Worm (Caenorhabditis elegans) whole organism, midembryonic: ENCODE results near the gene klc-2.

Source experiments
- T22C8.4 ChIP-seq: fragments of 200-800 bp; sonication (Bioruptor generic); IDR thresholded peaks from 2 replicates; pipeline ENCODE4 v1.3.6; 2022; ENCODE audit warnings: missing genetic modification characterization, missing compliant biosample characterization
- flt-1 ChIP-seq: fragments of 200-800 bp; sonication (Bioruptor generic); IDR thresholded peaks from 2 replicates; pipeline ENCODE4 v1.3.6; 2022; ENCODE audit warnings: missing genetic modification characterization, missing compliant biosample characterization
- klf-2 ChIP-seq: fragments of 200-800 bp; sonication (Bioruptor generic); conservative IDR thresholded peaks from 2 replicates; pipeline ENCODE4 v1.3.6; 2022; ENCODE audit warnings: missing genetic modification reagents, missing genetic modification characterization, missing compliant biosample characterization
- med-1 ChIP-seq: sonication (generic microtip); optimal IDR thresholded peaks from 2 replicates; lab custom pipeline; 2017; ENCODE audit warnings: missing genetic modification characterization, mild to moderate bottlenecking, missing compliant biosample characterization, antibody characterized with exemption, missing genetic modification reagents; ENCODE audit not compliant: insufficient read depth
- ref-1 ChIP-seq: fragments of 200-800 bp; sonication (Bioruptor generic); conservative IDR thresholded peaks from 2 replicates; pipeline ENCODE4 v1.3.6; 2022; ENCODE audit warnings: missing genetic modification reagents, missing genetic modification characterization, missing compliant biosample characterization
- ztf-23 ChIP-seq: fragments of 200-800 bp; sonication (Bioruptor generic); IDR thresholded peaks from 2 replicates; pipeline ENCODE4 v1.3.6; 2022; ENCODE audit warnings: missing genetic modification reagents, missing genetic modification characterization, missing compliant biosample characterization
- ztf-29 ChIP-seq: fragments of 200-800 bp; sonication (Bioruptor generic); IDR thresholded peaks from 2 replicates; pipeline ENCODE4 v1.3.6; 2022; ENCODE audit warnings: missing genetic modification reagents, missing genetic modification characterization, missing compliant biosample characterization

DNA sequence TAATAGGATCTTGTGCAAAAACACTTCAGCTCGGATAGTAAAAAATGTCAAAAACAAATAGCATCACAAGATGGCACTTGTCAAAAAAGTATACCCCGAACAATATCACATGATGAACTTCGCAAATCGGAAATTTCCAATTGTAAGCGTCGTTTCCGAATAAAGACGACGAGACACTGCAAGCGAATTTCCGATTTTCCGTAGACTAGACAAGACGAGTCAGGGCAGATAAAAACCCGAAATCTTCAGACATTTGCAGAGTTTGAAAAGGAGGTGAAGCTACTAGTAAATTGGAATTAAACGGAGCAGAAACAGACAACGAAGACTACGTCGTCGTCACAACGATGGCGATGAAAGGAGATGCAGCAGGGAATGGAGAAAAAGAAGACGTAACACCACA, 9.5 kb downstream of the klc-2 start:
- TF ChIP-seq ztf-29 (GFP tag; lab: Robert Waterston, UW) (no peak), ztf-23 (GFP tag; lab: Robert Waterston, UW) (no peak), klf-2 (GFP tag; lab: Robert Waterston, UW) (no peak), med-1 (no peak), T22C8.4 (no peak), flt-1 (GFP tag; lab: Robert Waterston, UW) (no peak), ref-1 (no peak)
